Fruit fly (Drosophila melanogaster) whole organism, pupa: ENCODE data around the gene Fum2.

Source experiments
- CG10348 ChIP-seq: fragments of 200-800 bp; sonication (Bioruptor generic); IDR thresholded peaks from 2 replicates; pipeline ENCODE4 v1.3.6; 2022; ENCODE audit warnings: missing biosample characterization, missing genetic modification characterization
- CG12605 ChIP-seq: fragments of 200-800 bp; sonication (Bioruptor generic); IDR thresholded peaks from 2 replicates; pipeline ENCODE4 v1.3.6; 2022; ENCODE audit warnings: missing biosample characterization, missing genetic modification characterization
- CG13204 ChIP-seq: fragments of 200-800 bp; sonication (Bioruptor generic); optimal IDR thresholded peaks from 2 replicates; lab custom pipeline; 2018; ENCODE audit warnings: missing biosample characterization, mild to moderate bottlenecking, missing genetic modification characterization, moderate library complexity
- CG14655 ChIP-seq: fragments of 200-800 bp; sonication (Bioruptor generic); optimal IDR thresholded peaks from 3 replicates; lab custom pipeline; 2017; ENCODE audit warnings: mild to moderate bottlenecking, missing biosample characterization, missing genetic modification reagents, missing genetic modification characterization
- CG15710 ChIP-seq: fragments of 200-800 bp; sonication (Bioruptor generic); optimal IDR thresholded peaks from 2 replicates; lab custom pipeline; 2018; ENCODE audit warnings: missing biosample characterization, mild to moderate bottlenecking, missing genetic modification characterization, moderate library complexity
- CG17806 ChIP-seq: fragments of 200-800 bp; sonication (Bioruptor generic); optimal IDR thresholded peaks from 2 replicates; lab custom pipeline; 2018; ENCODE audit warnings: missing biosample characterization, mild to moderate bottlenecking, missing genetic modification characterization, moderate library complexity
- CG32121 ChIP-seq: fragments of 200-800 bp; sonication (Bioruptor generic); IDR thresholded peaks from 2 replicates; pipeline ENCODE4 v1.3.6; 2022; ENCODE audit warnings: missing biosample characterization, missing genetic modification characterization
- CG34367 ChIP-seq: fragments of 200-800 bp; sonication (Bioruptor generic); optimal IDR thresholded peaks from 2 replicates; lab custom pipeline; 2018; ENCODE audit warnings: missing biosample characterization, mild to moderate bottlenecking, missing genetic modification characterization
- CG4496 ChIP-seq: fragments of 200-800 bp; sonication (Bioruptor generic); IDR thresholded peaks from 3 replicates; pipeline ENCODE4 v1.3.6; 2022; ENCODE audit warnings: missing biosample characterization, missing genetic modification characterization
- CG8159 ChIP-seq: fragments of 200-800 bp; sonication (Bioruptor generic); optimal IDR thresholded peaks from 3 replicates; lab custom pipeline; 2018; ENCODE audit warnings: missing biosample characterization, mild to moderate bottlenecking, missing genetic modification characterization, moderate library complexity
- CG8301 ChIP-seq: fragments of 200-800 bp; sonication (Bioruptor generic); optimal IDR thresholded peaks from 2 replicates; lab custom pipeline; 2018; ENCODE audit warnings: missing biosample characterization, mild to moderate bottlenecking, missing genetic modification characterization
- CG9948 ChIP-seq: fragments of 200-800 bp; sonication (Bioruptor generic); optimal IDR thresholded peaks from 2 replicates; lab custom pipeline; 2018; ENCODE audit warnings: missing biosample characterization, mild to moderate bottlenecking, missing genetic modification characterization, moderate library complexity
- D1 ChIP-seq: fragments of 200-800 bp; sonication (Bioruptor generic); optimal IDR thresholded peaks from 2 replicates; lab custom pipeline; 2018; ENCODE audit warnings: missing biosample characterization, mild to moderate bottlenecking, missing genetic modification characterization, moderate library complexity
- EcR ChIP-seq: fragments of 200-800 bp; sonication (Bioruptor generic); optimal IDR thresholded peaks from 3 replicates; lab custom pipeline; 2019; ENCODE audit warnings: missing biosample characterization, missing genetic modification characterization, mild to moderate bottlenecking, moderate library complexity, missing genetic modification reagents
- Ets98B ChIP-seq: fragments of 200-800 bp; sonication (Bioruptor generic); IDR thresholded peaks from 2 replicates; pipeline ENCODE4 v1.3.6; 2022; ENCODE audit warnings: missing biosample characterization, missing genetic modification characterization
- Pif1A ChIP-seq: fragments of 200-800 bp; sonication (Bioruptor generic); optimal IDR thresholded peaks from 3 replicates; lab custom pipeline; 2016; ENCODE audit warnings: missing biosample characterization, missing genetic modification characterization
- Pif1B ChIP-seq: fragments of 200-800 bp; sonication (Bioruptor generic); optimal IDR thresholded peaks from 3 replicates; lab custom pipeline; 2016; ENCODE audit warnings: missing biosample characterization, missing genetic modification characterization
- Snoo ChIP-seq: fragments of 200-800 bp; sonication (Bioruptor generic); optimal IDR thresholded peaks from 3 replicates; lab custom pipeline; 2017; ENCODE audit warnings: missing biosample characterization, mild to moderate bottlenecking, missing genetic modification characterization, inconsistent platforms
- fd96Ca ChIP-seq: fragments of 200-800 bp; sonication (Bioruptor generic); IDR thresholded peaks from 3 replicates; pipeline ENCODE4 v1.3.6; 2022; ENCODE audit warnings: missing biosample characterization, missing genetic modification characterization
- gl ChIP-seq: fragments of 200-800 bp; sonication (Bioruptor generic); optimal IDR thresholded peaks from 2 replicates; lab custom pipeline; 2018; ENCODE audit warnings: missing biosample characterization, mild to moderate bottlenecking, missing genetic modification characterization
- rn ChIP-seq: fragments of 200-800 bp; sonication (Bioruptor generic); IDR thresholded peaks from 2 replicates; pipeline ENCODE4 v1.3.6; 2022; ENCODE audit warnings: missing biosample characterization, missing genetic modification characterization

Gene Fum2

DNA sequence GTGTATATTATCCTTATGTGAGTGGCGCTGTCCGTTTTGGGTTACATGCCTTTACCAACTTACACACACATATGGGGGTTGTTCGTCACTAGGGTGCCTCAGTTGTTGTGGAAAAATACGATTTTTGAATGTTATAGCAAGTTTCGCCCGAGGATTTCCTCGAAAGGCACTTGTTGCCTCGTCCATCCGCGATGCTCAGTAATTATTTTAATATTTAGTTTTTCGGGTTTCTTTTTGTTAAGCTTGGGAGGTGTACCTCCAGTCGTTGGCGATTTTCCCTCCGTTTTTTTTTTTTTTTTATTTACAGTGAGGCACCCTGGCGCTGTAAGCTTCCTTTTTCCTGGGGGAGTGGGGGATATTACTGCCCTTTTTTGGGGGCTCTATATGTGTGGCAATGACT is 14.9 kb downstream of the Fum2 start:
- peak; percentile 75 for TF ChIP-seq CG15710 (tag; lab: Kevin White, UChicago)
- TF ChIP-seq fd96Ca (GFP tag; lab: Robert Waterston, UW): peak; percentile 76
- TF ChIP-seq CG32121 (GFP tag; lab: Robert Waterston, UW): peak; percentile 66
- peak; percentile 67 for TF ChIP-seq CG12605 (GFP tag; lab: Robert Waterston, UW)
- TF ChIP-seq CG4496 (GFP tag; lab: Robert Waterston, UW): peak; percentile 77
- peak; percentile 66 for TF ChIP-seq Pif1B (GFP tag; lab: Kevin White, UChicago)
- peak; percentile 77 for TF ChIP-seq CG8159 (tag; lab: Kevin White, UChicago)
- TF ChIP-seq EcR (GFP tag; lab: Kevin White, UChicago): no peak
- peak; percentile 74 for TF ChIP-seq Ets98B (GFP tag; lab: Robert Waterston, UW)
- peak; percentile 63 for TF ChIP-seq CG17806 (tag; lab: Kevin White, UChicago)
- 0 out of 2 replicates have a peak, but pooled peaks have one; percentile 17 for TF ChIP-seq rn
- peak; percentile 31 for TF ChIP-seq gl (tag; lab: Kevin White, UChicago)
- no peak for TF ChIP-seq D1 (tag; lab: Kevin White, UChicago)
- peak; percentile 69 for TF ChIP-seq CG14655
- TF ChIP-seq CG9948: peak; percentile 66
- peak; percentile 55 for TF ChIP-seq CG34367
- TF ChIP-seq CG8301 (tag; lab: Kevin White, UChicago): peak; percentile 61
- TF ChIP-seq Snoo (tag; lab: Kevin White, UChicago): peak; percentile 71
- TF ChIP-seq Pif1A (GFP tag; lab: Kevin White, UChicago): peak; percentile 80
- no peak for TF ChIP-seq CG10348 (GFP tag; lab: Robert Waterston, UW)
- peak; percentile 53 for TF ChIP-seq CG13204

- no peak for TF ChIP-seq gl (tag; lab: Kevin White, UChicago)
- TF ChIP-seq CG8301 (tag; lab: Kevin White, UChicago): no peak
- TF ChIP-seq CG14655: no peak
- no peak for TF ChIP-seq CG32121 (GFP tag; lab: Robert Waterston, UW)
- no peak for TF ChIP-seq CG8159 (tag; lab: Kevin White, UChicago)
- no peak for TF ChIP-seq CG17806 (tag; lab: Kevin White, UChicago)
- no peak for TF ChIP-seq CG15710 (tag; lab: Kevin White, UChicago)
- no peak for TF ChIP-seq Snoo (tag; lab: Kevin White, UChicago)
- peak; percentile 3 for TF ChIP-seq D1 (tag; lab: Kevin White, UChicago)
- TF ChIP-seq Pif1B (GFP tag; lab: Kevin White, UChicago): peak; percentile 6
- TF ChIP-seq, all 21 proteins: peak for 2
Observed at dm6 chrX:6698248-6698812, 16.8 kb downstream of the Fum2 start, which contains the start of gene CG14440. TSS of gene CG14440 (minus strand) at chrX:6698567.

dm6 chrX:6699255-6699885 is 17.8 kb downstream of the Fum2 start, which contains the start of gene CG14441:
TSS of gene CG14441 (plus strand) at chrX:6699508.
- TF ChIP-seq CG15710 (tag; lab: Kevin White, UChicago) (peak; percentile 44), CG14655 (peak; percentile 41), CG12605 (GFP tag; lab: Robert Waterston, UW) (peak; percentile 38; the same call in 1 of the 2 replicates), gl (tag; lab: Kevin White, UChicago) (peak; percentile 16), CG9948 (peak; percentile 24), Pif1A (GFP tag; lab: Kevin White, UChicago) (peak; percentile 68), CG34367 (no peak), CG17806 (tag; lab: Kevin White, UChicago) (peak; percentile 24), CG8301 (tag; lab: Kevin White, UChicago) (peak; percentile 43), Pif1B (GFP tag; lab: Kevin White, UChicago) (peak; percentile 71), Ets98B (GFP tag; lab: Robert Waterston, UW) (no peak; the same call in 1 of the 2 replicates), fd96Ca (GFP tag; lab: Robert Waterston, UW) (no peak), CG10348 (GFP tag; lab: Robert Waterston, UW) (no peak), rn (no peak), EcR (GFP tag; lab: Kevin White, UChicago) (peak; percentile 54), D1 (tag; lab: Kevin White, UChicago) (no peak), CG32121 (GFP tag; lab: Robert Waterston, UW) (no peak; the same call in 1 of the 2 replicates), Snoo (tag; lab: Kevin White, UChicago) (peak; percentile 15), CG4496 (GFP tag; lab: Robert Waterston, UW) (peak; percentile 63; the same call in 2 of the 3 replicates), CG13204 (peak; percentile 67), CG8159 (tag; lab: Kevin White, UChicago) (peak; percentile 53)
- TF ChIP-seq, all 21 proteins: peak for 14

dm6 chrX:6700263-6700989 is 18.9 kb downstream of the Fum2 start:
- TF ChIP-seq CG9948: no peak
- TF ChIP-seq CG12605 (GFP tag; lab: Robert Waterston, UW): no peak
- no peak for TF ChIP-seq CG10348 (GFP tag; lab: Robert Waterston, UW)
- TF ChIP-seq CG13204: no peak
- no peak for TF ChIP-seq D1 (tag; lab: Kevin White, UChicago)
- TF ChIP-seq CG34367: no peak
- no peak; the same call in 1 of the 2 replicates for TF ChIP-seq CG32121 (GFP tag; lab: Robert Waterston, UW)
- TF ChIP-seq fd96Ca (GFP tag; lab: Robert Waterston, UW): no peak
- peak; percentile 25 for TF ChIP-seq EcR (GFP tag; lab: Kevin White, UChicago)
- no peak for TF ChIP-seq CG14655
- TF ChIP-seq Pif1A (GFP tag; lab: Kevin White, UChicago): peak; percentile 10
